Worm (Caenorhabditis elegans) whole organism, L2 larva: ENCODE data around the gene dlst-1.

Experiments used
- R02D3.7 ChIP-seq: fragments of 150-350 bp; optimal IDR thresholded peaks from 2 replicates; lab custom pipeline; 2014; ENCODE audit warnings: missing biosample characterization, missing genetic modification characterization
- ZK546.5 ChIP-seq: sonication (generic microtip); optimal IDR thresholded peaks from 2 replicates; lab custom pipeline; 2017; ENCODE audit warnings: missing biosample characterization, missing genetic modification characterization
- crh-2 ChIP-seq: sonication (generic microtip); optimal IDR thresholded peaks from 2 replicates; lab custom pipeline; 2017; ENCODE audit warnings: missing biosample characterization, missing genetic modification characterization
- nhr-11 ChIP-seq: fragments of 150-350 bp; optimal IDR thresholded peaks from 2 replicates; lab custom pipeline; 2014; ENCODE audit warnings: missing biosample characterization, missing genetic modification characterization
- nhr-21 ChIP-seq: fragments of 150-350 bp; optimal IDR thresholded peaks from 2 replicates; lab custom pipeline; 2014; ENCODE audit warnings: missing biosample characterization, missing genetic modification characterization
- unc-62 ChIP-seq: fragments of 150-350 bp; optimal IDR thresholded peaks from 2 replicates; lab custom pipeline; 2014; ENCODE audit warnings: missing biosample characterization, missing genetic modification reagents, missing genetic modification characterization
- ztf-4 ChIP-seq: fragments of 150-350 bp; optimal IDR thresholded peaks from 2 replicates; lab custom pipeline; 2014; ENCODE audit warnings: missing biosample characterization, missing genetic modification characterization

DNA sequence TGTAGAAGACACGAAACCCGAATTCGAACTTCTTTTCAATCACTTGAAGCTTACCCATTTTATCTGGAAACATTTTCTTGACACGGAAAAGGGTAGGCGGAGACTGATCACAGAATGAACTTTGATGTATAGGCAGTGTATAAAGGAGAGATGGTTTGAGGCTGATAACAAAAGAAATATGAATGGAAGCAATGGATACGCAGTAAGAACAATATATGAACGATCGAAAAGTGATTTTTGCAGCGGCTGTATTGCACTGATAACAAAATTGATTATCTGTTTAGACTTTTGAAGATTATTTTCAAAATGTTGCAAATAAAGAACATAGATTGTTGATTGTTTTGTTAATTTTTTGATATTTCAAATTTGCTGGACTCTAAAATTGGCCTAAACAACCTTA, 43.1 kb downstream of the dlst-1 start, which contains the start of gene pmp-5:
- TF ChIP-seq crh-2 (tag; lab: Kevin White, UChicago) = no peak
- no peak for TF ChIP-seq nhr-11 (tag; lab: Kevin White, UChicago)
- TF ChIP-seq ztf-4 (tag; lab: Kevin White, UChicago) = no peak
- no peak for TF ChIP-seq ZK546.5 (tag; lab: Kevin White, UChicago)
- TF ChIP-seq R02D3.7 = no peak
- TF ChIP-seq unc-62 (GFP tag; lab: Kevin White, UChicago) = no peak
- TF ChIP-seq nhr-21 (tag; lab: Kevin White, UChicago) = no peak
